Fruit fly (Drosophila melanogaster) whole organism, embryonic: ENCODE measurements around the gene Tlk.

Experiments used
- CG10321 ChIP-seq: fragments of 200-800 bp; sonication (Bioruptor generic); IDR thresholded peaks from 2 replicates; pipeline ENCODE4 v1.3.6; 2022; ENCODE audit warnings: missing biosample characterization, missing genetic modification characterization
- CG10462 ChIP-seq: fragments of 200-800 bp; sonication (Bioruptor generic); optimal IDR thresholded peaks from 2 replicates; lab custom pipeline; 2016; ENCODE audit warnings: missing biosample characterization, missing genetic modification characterization
- CG15479 ChIP-seq: fragments of 200-800 bp; sonication (Bioruptor generic); optimal IDR thresholded peaks from 3 replicates; lab custom pipeline; 2019; ENCODE audit warnings: missing biosample characterization, mild to moderate bottlenecking, missing genetic modification characterization, moderate library complexity
- CG3065 ChIP-seq: fragments of 200-800 bp; sonication (Bioruptor generic); optimal IDR thresholded peaks from 2 replicates; lab custom pipeline; 2016; ENCODE audit warnings: missing biosample characterization, missing genetic modification characterization
- CG3163 ChIP-seq: fragments of 200-800 bp; sonication (Bioruptor generic); optimal IDR thresholded peaks from 3 replicates; lab custom pipeline; 2016; ENCODE audit warnings: missing biosample characterization, missing genetic modification characterization
- CG6854 ChIP-seq: fragments of 200-800 bp; sonication (Bioruptor generic); optimal IDR thresholded peaks from 3 replicates; lab custom pipeline; 2017; ENCODE audit warnings: missing biosample characterization, mild to moderate bottlenecking, missing genetic modification characterization
- CG9932 ChIP-seq: fragments of 200-800 bp; sonication (Bioruptor generic); IDR thresholded peaks from 2 replicates; pipeline ENCODE4 v1.3.6; 2022; ENCODE audit warnings: missing biosample characterization, missing genetic modification characterization
- H2.0 ChIP-seq: fragments of 200-800 bp; sonication (Bioruptor generic); IDR thresholded peaks from 2 replicates; pipeline ENCODE4 v1.3.6; 2022; ENCODE audit warnings: missing biosample characterization, missing genetic modification characterization
- HLH4C ChIP-seq: fragments of 200-800 bp; sonication (Bioruptor generic); IDR thresholded peaks from 3 replicates; pipeline ENCODE4 v1.3.6; 2022; ENCODE audit warnings: missing biosample characterization, missing genetic modification characterization; ENCODE audit not compliant: partially characterized antibody
- bsh ChIP-seq, 2 experiments: fragments of 200-800 bp; sonication (Bioruptor generic); optimal IDR thresholded peaks; 2 replicates each; lab custom pipeline; 2017 to 2018; ENCODE audit warnings: mild to moderate bottlenecking in 2 of 2, missing biosample characterization in 2 of 2, missing genetic modification characterization in 2 of 2, moderate library complexity in 1 of 2
- cwo ChIP-seq: fragments of 200-800 bp; sonication (Bioruptor generic); optimal IDR thresholded peaks from 3 replicates; lab custom pipeline; 2017; ENCODE audit warnings: missing biosample characterization, missing genetic modification characterization, mild to moderate bottlenecking, moderate library complexity, missing genetic modification reagents
- eyg ChIP-seq: fragments of 200-800 bp; sonication (Bioruptor generic); optimal IDR thresholded peaks from 3 replicates; lab custom pipeline; 2016; ENCODE audit warnings: missing biosample characterization, missing genetic modification characterization
- lov ChIP-seq, 2 experiments: fragments of 200-800 bp in 1 of 2; fragments of >200 bp in 1 of 2; sonication (Bioruptor generic) in 1 of 2; IDR thresholded peaks in 1 of 2; optimal IDR thresholded peaks in 1 of 2; 2 replicates in 1 of 2; 3 replicates in 1 of 2; pipeline versions ENCODE4 v1.3.6 to Lab custom; 2017 to 2022; ENCODE audit warnings: missing biosample characterization in 1 of 2, missing genetic modification characterization in 1 of 2
- sisA ChIP-seq: fragments of 200-800 bp; sonication (Bioruptor generic); IDR thresholded peaks from 2 replicates; pipeline ENCODE4 v1.3.6; 2022; ENCODE audit warnings: missing biosample characterization, missing genetic modification characterization

DNA sequence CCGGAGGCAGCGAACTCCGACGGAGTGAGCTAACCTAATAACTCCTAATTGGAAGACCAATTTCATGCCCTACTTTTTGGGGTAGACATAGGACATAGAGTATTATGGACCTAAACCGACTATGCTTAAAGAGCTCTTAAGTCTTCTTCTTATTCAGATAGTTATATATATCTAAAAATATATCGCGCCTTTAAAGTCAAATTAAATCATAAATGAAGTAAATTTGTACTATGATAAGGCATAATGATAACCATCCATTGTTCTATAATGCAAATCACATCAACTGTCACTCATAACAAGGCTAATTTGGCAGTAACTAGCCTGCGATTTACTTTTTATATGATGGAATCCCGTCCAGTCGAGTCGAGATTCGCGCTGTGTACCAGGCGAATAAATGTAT is 27.8 kb downstream of the Tlk start:
- TF ChIP-seq eyg (GFP tag; lab: Kevin White, UChicago), result no peak
- no peak for TF ChIP-seq CG15479
- TF ChIP-seq lov (optimal IDR thresholded peaks at IDR 0.05; lab: Kevin White, UChicago), result no peak
- no peak for TF ChIP-seq lov (GFP tag; IDR thresholded peaks at IDR 0.05; lab: Robert Waterston, UW)
- no peak for TF ChIP-seq CG9932 (GFP tag; lab: Robert Waterston, UW)
- TF ChIP-seq CG3163, result no peak
- no peak for TF ChIP-seq bsh (GFP tag; optimal IDR thresholded peaks at IDR 0.05; lab: Kevin White, UChicago)
- TF ChIP-seq HLH4C (GFP tag; lab: Robert Waterston, UW), result no peak
- TF ChIP-seq CG10462, result no peak
- no peak for TF ChIP-seq sisA
- no peak for TF ChIP-seq CG6854 (GFP tag; lab: Kevin White, UChicago)
- no peak for TF ChIP-seq CG3065 (GFP tag; lab: Kevin White, UChicago)
- no peak for TF ChIP-seq CG10321 (GFP tag; lab: Robert Waterston, UW)
- TF ChIP-seq H2.0, result no peak
- TF ChIP-seq cwo (GFP tag; lab: Kevin White, UChicago), result no peak
